Worm (Caenorhabditis elegans): ENCODE results near the gene T03F6.6.
A peak's percentile ranks its signal among the peaks of the same experiment; 100 is the strongest.

DNA sequence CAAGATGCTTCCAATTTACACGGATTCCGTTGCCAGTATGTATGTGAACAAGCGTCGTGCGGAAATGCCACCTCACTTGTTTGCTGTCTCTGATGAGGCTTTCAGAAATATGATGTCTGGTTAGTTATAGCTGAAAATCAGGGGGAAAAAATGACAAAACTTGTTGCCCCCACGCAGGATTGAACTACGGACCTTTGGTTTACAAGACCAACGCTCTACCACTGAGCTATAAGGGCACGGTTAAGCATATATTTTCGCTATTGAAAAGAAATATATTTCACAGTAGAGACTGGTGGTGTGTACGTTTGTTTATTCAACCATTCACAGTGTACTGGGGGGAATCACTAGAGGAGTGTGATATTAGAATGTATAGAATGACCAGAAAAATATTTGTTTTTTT lies 31.1 kb upstream of the T03F6.6 start:
- TF ChIP-seq lin-35 (GFP tag; optimal IDR thresholded peaks at IDR 0.05) (peak in 1 of 2 experiments; percentile 10), C16A3.4 (tag; optimal IDR thresholded peaks at IDR 0.05) (no peak), zag-1 (tag; optimal IDR thresholded peaks at IDR 0.05) (no peak), lin-14 (GFP tag; optimal IDR thresholded peaks at IDR 0.05) (no peak), skn-1 (tag; optimal IDR thresholded peaks at IDR 0.05) (no peak), lin-15B (tag; optimal IDR thresholded peaks at IDR 0.05) (no peak), pag-3 (tag; optimal IDR thresholded peaks at IDR 0.05; ENCODE audit: borderline replicate concordance, insufficient read depth) (no peak), elt-3 (tag; optimal IDR thresholded peaks at IDR 0.05) (no peak), mef-2 (tag; optimal IDR thresholded peaks at IDR 0.05) (no peak), snu-23 (GFP tag; optimal IDR thresholded peaks at IDR 0.05) (no peak), nhr-237 (tag; optimal IDR thresholded peaks at IDR 0.05) (no peak), isw-1 (GFP tag; IDR thresholded peaks at IDR 0.05) (no peak), ces-1 (GFP tag; optimal IDR thresholded peaks at IDR 0.05) (no peak), dpl-1 (GFP tag; optimal IDR thresholded peaks at IDR 0.05) (no peak)

Data from whole organism, L1 larva.